Worm (Caenorhabditis elegans) whole organism, L4 larva: Measurements from ENCODE around the gene let-716.

Experiments
- D1046.2 ChIP-seq: fragments of 200-800 bp; sonication (Bioruptor generic); IDR thresholded peaks from 2 replicates; pipeline ENCODE4 v1.3.6; 2022; ENCODE audit warnings: missing genetic modification characterization, missing compliant biosample characterization
- F10B5.3 ChIP-seq: sonication (generic microtip); optimal IDR thresholded peaks from 2 replicates; lab custom pipeline; 2016; ENCODE audit warnings: mild to moderate bottlenecking, missing genetic modification characterization, missing compliant biosample characterization
- F26F4.8 ChIP-seq: fragments of 200-800 bp; sonication (Bioruptor generic); conservative IDR thresholded peaks from 2 replicates; pipeline ENCODE4 v1.3.6; 2022; ENCODE audit warnings: missing genetic modification characterization, missing compliant biosample characterization
- F37D6.2 ChIP-seq: sonication (generic microtip); optimal IDR thresholded peaks from 2 replicates; lab custom pipeline; 2016; ENCODE audit warnings: mild to moderate bottlenecking, missing genetic modification characterization, missing compliant biosample characterization
- F49E8.2 ChIP-seq: sonication (generic microtip); optimal IDR thresholded peaks from 2 replicates; lab custom pipeline; 2016; ENCODE audit warnings: missing compliant biosample characterization, mild to moderate bottlenecking, missing genetic modification characterization, borderline replicate concordance
- T26A8.4 ChIP-seq: fragments of 200-800 bp; sonication (Bioruptor generic); IDR thresholded peaks from 2 replicates; pipeline ENCODE4 v1.3.6; 2022; ENCODE audit warnings: missing genetic modification characterization, missing compliant biosample characterization
- Y105C5A.15 ChIP-seq: fragments of 200-800 bp; sonication (Bioruptor generic); IDR thresholded peaks from 2 replicates; pipeline ENCODE4 v1.3.6; 2022; ENCODE audit warnings: missing genetic modification characterization, missing compliant biosample characterization
- Y48G9A.11 ChIP-seq: fragments of 200-800 bp; sonication (Bioruptor generic); IDR thresholded peaks from 2 replicates; pipeline ENCODE4 v1.3.6; 2022; ENCODE audit warnings: missing genetic modification reagents, missing genetic modification characterization, missing compliant biosample characterization
- ama-1 ChIP-seq: fragments of 150-350 bp; optimal IDR thresholded peaks from 2 replicates; lab custom pipeline; 2014; ENCODE audit warnings: inconsistent platforms, mixed read lengths
- attf-4 ChIP-seq: sonication (generic microtip); optimal IDR thresholded peaks from 3 replicates; lab custom pipeline; 2017; ENCODE audit warnings: missing biosample characterization, missing genetic modification characterization
- ceh-62 ChIP-seq: sonication (generic microtip); optimal IDR thresholded peaks from 2 replicates; lab custom pipeline; 2017; ENCODE audit warnings: missing biosample characterization, missing genetic modification characterization
- cey-2 ChIP-seq: sonication (generic microtip); optimal IDR thresholded peaks from 3 replicates; lab custom pipeline; 2017; ENCODE audit warnings: missing genetic modification characterization, mild to moderate bottlenecking, missing compliant biosample characterization, antibody characterized with exemption, borderline replicate concordance; ENCODE audit not compliant: insufficient read depth
- daf-12 ChIP-seq: fragments of 150-350 bp; optimal IDR thresholded peaks from 2 replicates; lab custom pipeline; 2014; ENCODE audit warnings: missing biosample characterization, missing genetic modification reagents, missing genetic modification characterization
- daf-8 ChIP-seq: fragments of 200-800 bp; sonication (Bioruptor generic); IDR thresholded peaks from 2 replicates; pipeline ENCODE4 v1.3.6; 2022; ENCODE audit warnings: missing genetic modification characterization, missing compliant biosample characterization
- dmd-6 ChIP-seq: fragments of 200-800 bp; sonication (Bioruptor generic); IDR thresholded peaks from 2 replicates; pipeline ENCODE4 v1.3.6; 2022; ENCODE audit warnings: missing genetic modification reagents, missing genetic modification characterization, missing compliant biosample characterization
- dmd-8 ChIP-seq: fragments of 200-800 bp; sonication (Bioruptor generic); IDR thresholded peaks from 2 replicates; pipeline ENCODE4 v1.3.6; 2022; ENCODE audit warnings: missing genetic modification characterization, missing compliant biosample characterization
- dpl-1 ChIP-seq: fragments of 150-350 bp; optimal IDR thresholded peaks from 2 replicates; lab custom pipeline; 2014; ENCODE audit warnings: missing biosample characterization, missing genetic modification reagents, missing genetic modification characterization
- dve-1 ChIP-seq: sonication (generic microtip); optimal IDR thresholded peaks from 2 replicates; lab custom pipeline; 2017; ENCODE audit warnings: antibody characterized with exemption, mild to moderate bottlenecking, missing genetic modification characterization, missing compliant biosample characterization; ENCODE audit not compliant: insufficient read depth
- egl-43 ChIP-seq: fragments of 200-800 bp; sonication (Bioruptor generic); IDR thresholded peaks from 2 replicates; pipeline ENCODE4 v1.3.6; 2022; ENCODE audit warnings: missing genetic modification reagents, missing genetic modification characterization, missing compliant biosample characterization
- fos-1 ChIP-seq: fragments of 150-350 bp; optimal IDR thresholded peaks from 2 replicates; lab custom pipeline; 2014; ENCODE audit warnings: missing biosample characterization, missing genetic modification characterization
- gei-8 ChIP-seq: fragments of 200-800 bp; sonication (Bioruptor generic); optimal IDR thresholded peaks from 2 replicates; lab custom pipeline; 2018; ENCODE audit warnings: mild to moderate bottlenecking, missing genetic modification characterization, missing compliant biosample characterization
- hlh-11 ChIP-seq: fragments of 200-800 bp; sonication (Bioruptor generic); optimal IDR thresholded peaks from 2 replicates; lab custom pipeline; 2018; ENCODE audit warnings: mild to moderate bottlenecking, missing genetic modification characterization, missing compliant biosample characterization
- hmg-1.1 ChIP-seq: fragments of 200-800 bp; sonication (Bioruptor generic); IDR thresholded peaks from 2 replicates; pipeline ENCODE4 v1.3.6; 2022; ENCODE audit warnings: missing genetic modification reagents, missing genetic modification characterization, missing compliant biosample characterization
- jun-1 ChIP-seq: fragments of 150-350 bp; optimal IDR thresholded peaks from 2 replicates; lab custom pipeline; 2014; ENCODE audit warnings: missing biosample characterization, missing genetic modification reagents, missing genetic modification characterization
- lim-7 ChIP-seq: fragments of 200-800 bp; sonication (Bioruptor generic); IDR thresholded peaks from 2 replicates; pipeline ENCODE4 v1.3.6; 2022; ENCODE audit warnings: missing genetic modification characterization, missing compliant biosample characterization
- lin-1 ChIP-seq: fragments of 200-800 bp; sonication (Bioruptor generic); IDR thresholded peaks from 2 replicates; pipeline ENCODE4 v1.3.6; 2022; ENCODE audit warnings: missing genetic modification reagents, missing genetic modification characterization, missing compliant biosample characterization
- lin-29 ChIP-seq: fragments of 200-800 bp; sonication (Bioruptor generic); IDR thresholded peaks from 2 replicates; pipeline ENCODE4 v1.3.6; 2022; ENCODE audit warnings: missing genetic modification reagents, missing genetic modification characterization, missing compliant biosample characterization
- madf-5 ChIP-seq, 2 experiments: fragments of 200-800 bp; sonication (Bioruptor generic); IDR thresholded peaks; 2 replicates each; pipeline ENCODE4 v1.3.6; 2022; ENCODE audit warnings: missing compliant biosample characterization in 2 of 2, missing genetic modification characterization in 2 of 2
- madf-9 ChIP-seq: fragments of 200-800 bp; sonication (Bioruptor generic); conservative IDR thresholded peaks from 2 replicates; pipeline ENCODE4 v1.3.6; 2022; ENCODE audit warnings: missing genetic modification reagents, missing genetic modification characterization, missing compliant biosample characterization
- mdl-1 ChIP-seq, 2 experiments: fragments of 150-350 bp in 1 of 2; sonication (generic microtip) in 1 of 2; optimal IDR thresholded peaks; 2 replicates each; lab custom pipeline; 2014 to 2017; ENCODE audit warnings: missing biosample characterization in 2 of 2, missing genetic modification characterization in 2 of 2
- mep-1 ChIP-seq: fragments of 150-350 bp; sonication (generic microtip); optimal IDR thresholded peaks from 3 replicates; lab custom pipeline; 2014; ENCODE audit warnings: missing biosample characterization, missing genetic modification characterization
- mes-2 ChIP-seq: sonication (generic microtip); optimal IDR thresholded peaks from 2 replicates; lab custom pipeline; 2016; ENCODE audit warnings: missing genotype, mild to moderate bottlenecking, missing genetic modification characterization, missing compliant biosample characterization; ENCODE audit not compliant: poor library complexity, severe bottlenecking
- nhr-10 ChIP-seq: fragments of 150-350 bp; optimal IDR thresholded peaks from 2 replicates; lab custom pipeline; 2014; ENCODE audit warnings: missing biosample characterization, missing genetic modification characterization
- nhr-11 ChIP-seq: fragments of 150-350 bp; optimal IDR thresholded peaks from 2 replicates; lab custom pipeline; 2014; ENCODE audit warnings: missing biosample characterization, missing genetic modification characterization
- nhr-25 ChIP-seq: sonication (generic microtip); optimal IDR thresholded peaks from 2 replicates; lab custom pipeline; 2017; ENCODE audit warnings: missing genetic modification characterization, mild to moderate bottlenecking, missing compliant biosample characterization, antibody characterized with exemption, moderate library complexity, borderline replicate concordance; ENCODE audit not compliant: insufficient read depth
- nhr-28 ChIP-seq: fragments of 150-350 bp; optimal IDR thresholded peaks from 2 replicates; lab custom pipeline; 2014; ENCODE audit warnings: missing biosample characterization, missing genetic modification characterization
- nhr-42 ChIP-seq: fragments of 200-800 bp; sonication (Bioruptor generic); IDR thresholded peaks from 2 replicates; pipeline ENCODE4 v1.3.6; 2022; ENCODE audit warnings: missing genetic modification characterization, missing compliant biosample characterization
- nhr-6 ChIP-seq: fragments of 150-350 bp; optimal IDR thresholded peaks from 2 replicates; lab custom pipeline; 2014; ENCODE audit warnings: missing biosample characterization, missing genetic modification characterization
- php-3 ChIP-seq: fragments of 200-800 bp; sonication (Bioruptor generic); IDR thresholded peaks from 2 replicates; pipeline ENCODE4 v1.3.6; 2022; ENCODE audit warnings: missing genetic modification reagents, missing genetic modification characterization, missing compliant biosample characterization
- rbr-2 ChIP-seq: sonication (generic microtip); optimal IDR thresholded peaks from 2 replicates; lab custom pipeline; 2016; ENCODE audit warnings: missing genotype, missing genetic modification characterization, missing compliant biosample characterization
- saeg-2 ChIP-seq: fragments of 200-800 bp; sonication (Bioruptor generic); IDR thresholded peaks from 2 replicates; pipeline ENCODE4 v1.3.6; 2022; ENCODE audit warnings: missing genetic modification reagents, missing genetic modification characterization, missing compliant biosample characterization
- snpc-1.2 ChIP-seq: fragments of 200-800 bp; sonication (Bioruptor generic); IDR thresholded peaks from 2 replicates; pipeline ENCODE4 v1.3.6; 2022; ENCODE audit warnings: missing genetic modification reagents, missing genetic modification characterization, missing compliant biosample characterization
- spr-1 ChIP-seq: sonication (generic microtip); optimal IDR thresholded peaks from 2 replicates; lab custom pipeline; 2016; ENCODE audit warnings: mild to moderate bottlenecking, missing genetic modification characterization, missing compliant biosample characterization
- spr-3 ChIP-seq: fragments of 200-800 bp; sonication (Bioruptor generic); optimal IDR thresholded peaks from 2 replicates; lab custom pipeline; 2018; ENCODE audit warnings: mild to moderate bottlenecking, missing genetic modification characterization, missing compliant biosample characterization
- tag-97 ChIP-seq: fragments of 200-800 bp; sonication (Bioruptor generic); IDR thresholded peaks from 2 replicates; pipeline ENCODE4 v1.3.6; 2022; ENCODE audit warnings: missing genetic modification characterization, missing compliant biosample characterization
- tra-1 ChIP-seq: fragments of 200-800 bp; sonication (Bioruptor generic); IDR thresholded peaks from 2 replicates; pipeline ENCODE4 v1.3.6; 2022; ENCODE audit warnings: missing genetic modification reagents, missing genetic modification characterization, missing compliant biosample characterization
- unc-130 ChIP-seq: sonication (generic microtip); optimal IDR thresholded peaks from 2 replicates; lab custom pipeline; 2016; ENCODE audit warnings: missing genetic modification reagents, missing genetic modification characterization, missing compliant biosample characterization
- unc-39 ChIP-seq: sonication (generic microtip); optimal IDR thresholded peaks from 2 replicates; lab custom pipeline; 2017; ENCODE audit warnings: missing biosample characterization, missing genetic modification characterization
- unc-62 ChIP-seq, 3 experiments: fragments of 150-350 bp in 1 of 3; sonication (generic microtip); optimal IDR thresholded peaks in 2 of 3; peaks in 1 of 3; 1 replicate in 1 of 3; 2 replicates in 2 of 3; lab custom pipeline; 2014 to 2017; ENCODE audit warnings: missing biosample characterization in 3 of 3, missing genetic modification characterization in 3 of 3, missing genetic modification reagents in 3 of 3, missing genotype in 1 of 3
- vab-7 ChIP-seq: fragments of 200-800 bp; sonication (Bioruptor generic); IDR thresholded peaks from 2 replicates; pipeline ENCODE4 v1.3.6; 2022; ENCODE audit warnings: missing genetic modification reagents, missing genetic modification characterization, missing compliant biosample characterization
- zag-1 ChIP-seq: fragments of 150-350 bp; optimal IDR thresholded peaks from 2 replicates; lab custom pipeline; 2014; ENCODE audit warnings: missing biosample characterization, missing genetic modification characterization
- zip-11 ChIP-seq: fragments of 200-800 bp; sonication (Bioruptor generic); IDR thresholded peaks from 2 replicates; pipeline ENCODE4 v1.3.6; 2022; ENCODE audit warnings: missing genetic modification characterization, missing compliant biosample characterization

The let-716 gene

ce11 chrIII:6348578-6348977 is 34.8 kb upstream of the let-716 start (continued):
- no peak for TF ChIP-seq dmd-8 (GFP tag; lab: Robert Waterston, UW)
- no peak for TF ChIP-seq unc-130 (GFP tag; lab: Kevin White, UChicago)
- no peak for TF ChIP-seq snpc-1.2
- TF ChIP-seq F10B5.3 (tag; lab: Kevin White, UChicago) = no peak
- TF ChIP-seq Y48G9A.11 = no peak
- peak; percentile 38 for TF ChIP-seq F37D6.2 (tag; lab: Kevin White, UChicago)
- no peak for TF ChIP-seq attf-4
- TF ChIP-seq mes-2 (tag; lab: Kevin White, UChicago) = no peak
- TF ChIP-seq zag-1 (tag; lab: Kevin White, UChicago) = no peak
- no peak for TF ChIP-seq madf-5 (GFP tag; IDR thresholded peaks at IDR 0.05; lab: Robert Waterston, UW)
- no peak for TF ChIP-seq nhr-10 (tag; lab: Kevin White, UChicago)
- TF ChIP-seq D1046.2 (GFP tag; lab: Robert Waterston, UW) = no peak
- no peak for TF ChIP-seq madf-9 (GFP tag; lab: Robert Waterston, UW)
- peak; percentile 36 for TF ChIP-seq dmd-6
- TF ChIP-seq vab-7 (GFP tag; lab: Robert Waterston, UW) = no peak
- TF ChIP-seq lin-29 = no peak
- no peak for TF ChIP-seq saeg-2 (GFP tag; lab: Robert Waterston, UW)
- no peak for TF ChIP-seq ceh-62
- no peak for TF ChIP-seq spr-3 (GFP tag; lab: Kevin White, UChicago)
- no peak for TF ChIP-seq dve-1 (tag; lab: Kevin White, UChicago)
- no peak for TF ChIP-seq F26F4.8 (GFP tag; lab: Robert Waterston, UW)
- no peak for TF ChIP-seq ama-1 (lab: Kevin White, UChicago)
- TF ChIP-seq php-3 (GFP tag; lab: Robert Waterston, UW) = no peak
- TF ChIP-seq jun-1 (tag; lab: Kevin White, UChicago) = no peak
- TF ChIP-seq F49E8.2 = no peak
- no peak for TF ChIP-seq daf-8 (GFP tag; lab: Robert Waterston, UW)
- TF ChIP-seq lin-1 = no peak
- peak; percentile 37 for TF ChIP-seq rbr-2 (tag; lab: Kevin White, UChicago)
- no peak for TF ChIP-seq unc-39 (tag; lab: Kevin White, UChicago)
- TF ChIP-seq lim-7 = no peak
- TF ChIP-seq tag-97 (GFP tag; lab: Robert Waterston, UW) = no peak
- no peak for TF ChIP-seq zip-11 (GFP tag; lab: Robert Waterston, UW)
- TF ChIP-seq spr-1 (tag; lab: Kevin White, UChicago) = no peak
- TF ChIP-seq nhr-28 = no peak
- no peak for TF ChIP-seq dpl-1 (GFP tag; lab: Kevin White, UChicago)
- TF ChIP-seq cey-2 (tag; lab: Kevin White, UChicago) = no peak
- peak in 1 of 2 experiments; percentile 45 for TF ChIP-seq unc-62 (GFP tag; optimal IDR thresholded peaks at IDR 0.05 in 1 of 2; lab: Kevin White, UChicago)
- no peak for TF ChIP-seq unc-62 (tag; optimal IDR thresholded peaks at IDR 0.05; lab: Kevin White, UChicago)
- no peak for TF ChIP-seq fos-1 (tag; lab: Kevin White, UChicago)
- peak; percentile 67; the same call in 1 of the 2 replicates for TF ChIP-seq egl-43 (GFP tag; lab: Robert Waterston, UW)
- TF ChIP-seq daf-12 (tag; lab: Kevin White, UChicago) = no peak
- no peak for TF ChIP-seq nhr-42 (GFP tag; lab: Robert Waterston, UW)
- no peak for TF ChIP-seq gei-8
- no peak for TF ChIP-seq T26A8.4 (GFP tag; lab: Robert Waterston, UW)
- TF ChIP-seq Y105C5A.15 (GFP tag; lab: Robert Waterston, UW) = no peak
- peak in 1 of 2 experiments; percentile 73 for TF ChIP-seq mdl-1 (tag; optimal IDR thresholded peaks at IDR 0.05; lab: Kevin White, UChicago)
- TF ChIP-seq tra-1 = no peak
- no peak for TF ChIP-seq nhr-25
- no peak for TF ChIP-seq hlh-11
- 0 out of 2 replicates have a peak, but pooled peaks have one; percentile 16 for TF ChIP-seq hmg-1.1 (GFP tag; lab: Robert Waterston, UW)
- no peak for TF ChIP-seq nhr-6 (tag; lab: Kevin White, UChicago)
- peak; percentile 16 for TF ChIP-seq mep-1 (tag; lab: Kevin White, UChicago)
- TF ChIP-seq nhr-11 (tag; lab: Kevin White, UChicago) = no peak
